Fruit fly (Drosophila melanogaster): ENCODE data around the gene CG15544.

Gene CG15544

dm6 chr3R:30797323-30797911, 30.2 kb upstream of the CG15544 start (continued):
- TF ChIP-seq oc (tag; optimal IDR thresholded peaks at IDR 0.05) (peak; percentile 54), CG13424 (tag; optimal IDR thresholded peaks at IDR 0.05) (peak; percentile 75), Dip3 (GFP tag; optimal IDR thresholded peaks at IDR 0.05) (peak; percentile 54), CG9932 (GFP tag; IDR thresholded peaks at IDR 0.05) (peak; percentile 78), Dek (tag; optimal IDR thresholded peaks at IDR 0.05) (peak; percentile 65), ERR (GFP tag; optimal IDR thresholded peaks at IDR 0.05) (no peak), pzg (GFP tag; optimal IDR thresholded peaks at IDR 0.05) (no peak), CG12744 (GFP tag; optimal IDR thresholded peaks at IDR 0.05) (no peak), sim (GFP tag; IDR thresholded peaks at IDR 0.05) (no peak), Vsx1 (GFP tag; optimal IDR thresholded peaks at IDR 0.05) (peak; percentile 53), scrt (GFP tag; optimal IDR thresholded peaks at IDR 0.05) (peak; percentile 55), chinmo (GFP tag; IDR thresholded peaks at IDR 0.05; ENCODE audit: partially characterized antibody) (0 out of 4 replicates have a peak, but pooled peaks have one; percentile 24), br (optimal IDR thresholded peaks at IDR 0.05) (no peak), CG3163 (GFP tag; optimal IDR thresholded peaks at IDR 0.05) (no peak), CG12236 (GFP tag; optimal IDR thresholded peaks at IDR 0.05) (no peak), jigr1 (GFP tag; IDR thresholded peaks at IDR 0.05) (0 out of 3 replicates have a peak, but pooled peaks have one; percentile 25), Taf1 (GFP tag; IDR thresholded peaks at IDR 0.05) (no peak), wor (GFP tag; IDR thresholded peaks at IDR 0.05) (peak; percentile 43; the same call in 1 of the 2 replicates), CG4404 (GFP tag; IDR thresholded peaks at IDR 0.05) (peak; percentile 44; the same call in 1 of the 2 replicates), CG10431 (GFP tag; optimal IDR thresholded peaks at IDR 0.05) (no peak), NfI (GFP tag; optimal IDR thresholded peaks at IDR 0.05) (peak; percentile 29), insv (GFP tag; optimal IDR thresholded peaks at IDR 0.05) (no peak), CG16813 (GFP tag; IDR thresholded peaks at IDR 0.05; ENCODE audit: partially characterized antibody) (peak; percentile 49; the same call in 2 of the 3 replicates), CG17912 (GFP tag; optimal IDR thresholded peaks at IDR 0.05) (no peak), ind (GFP tag; optimal IDR thresholded peaks at IDR 0.05) (peak; percentile 68), CG14050 (GFP tag; IDR thresholded peaks at IDR 0.05) (peak; percentile 67), CG13296 (GFP tag; optimal IDR thresholded peaks at IDR 0.05) (peak; percentile 66), dpn (GFP tag; optimal IDR thresholded peaks at IDR 0.05) (peak in 1 of 2 experiments; percentile 67), Gug (GFP tag; IDR thresholded peaks at IDR 0.05) (peak; percentile 62), Camta (GFP tag; optimal IDR thresholded peaks at IDR 0.05) (no peak), CG3281 (GFP tag; optimal IDR thresholded peaks at IDR 0.05) (peak; percentile 59), CG15514 (GFP tag; optimal IDR thresholded peaks at IDR 0.05) (peak; percentile 51), CG3407 (GFP tag; optimal IDR thresholded peaks at IDR 0.05) (peak; percentile 43), CG6689 (GFP tag; IDR thresholded peaks at IDR 0.05) (peak; percentile 72), CG2120 (GFP tag; optimal IDR thresholded peaks at IDR 0.05) (peak; percentile 69), odd (GFP tag; optimal IDR thresholded peaks at IDR 0.05) (peak; percentile 55), mld (GFP tag; IDR thresholded peaks at IDR 0.05; ENCODE audit: partially characterized antibody) (no peak), CG4360 (GFP tag; IDR thresholded peaks at IDR 0.05) (no peak), CG3726 (GFP tag; IDR thresholded peaks at IDR 0.05) (peak; percentile 37; the same call in 1 of the 3 replicates), CG15601 (tag; optimal IDR thresholded peaks at IDR 0.05) (peak; percentile 15), CG4617 (GFP tag; optimal IDR thresholded peaks at IDR 0.05; ENCODE audit: borderline replicate concordance) (no peak), so (GFP tag; IDR thresholded peaks at IDR 0.05) (peak; percentile 82; the same call in 2 of the 3 replicates), CG17612 (GFP tag; IDR thresholded peaks at IDR 0.05) (0 out of 2 replicates have a peak, but pooled peaks have one; percentile 16), CG11723 (GFP tag; optimal IDR thresholded peaks at IDR 0.05) (peak; percentile 13), CG3995 (GFP tag; optimal IDR thresholded peaks at IDR 0.05) (peak; percentile 37), CG5953 (GFP tag; IDR thresholded peaks at IDR 0.05) (peak; percentile 41; the same call in 1 of the 2 replicates), CG14965 (GFP tag; optimal IDR thresholded peaks at IDR 0.05; ENCODE audit: borderline replicate concordance) (no peak), CG15073 (GFP tag; optimal IDR thresholded peaks at IDR 0.05) (no peak), CG18764 (GFP tag; optimal IDR thresholded peaks at IDR 0.05) (peak; percentile 48), CG6254 (GFP tag; optimal IDR thresholded peaks at IDR 0.05) (no peak)

All from whole organism, embryonic.